Worm (Caenorhabditis elegans) whole organism, young adult: ENCODE measurements around the gene Y105C5B.1413.

Experiments
- B0019.2 ChIP-seq: fragments of 200-800 bp; sonication (Bioruptor generic); conservative IDR thresholded peaks from 2 replicates; pipeline ENCODE4 v1.3.6; 2022; ENCODE audit warnings: missing genetic modification reagents, missing genetic modification characterization, missing compliant biosample characterization
- B0261.1 ChIP-seq: sonication (generic microtip); optimal IDR thresholded peaks from 2 replicates; lab custom pipeline; 2016; ENCODE audit warnings: mild to moderate bottlenecking, missing genetic modification characterization, moderate library complexity, missing compliant biosample characterization
- C17E4.6 ChIP-seq: fragments of 200-800 bp; sonication (Bioruptor generic); IDR thresholded peaks from 2 replicates; pipeline ENCODE4 v1.3.6; 2022; ENCODE audit warnings: missing genetic modification reagents, missing genetic modification characterization, missing compliant biosample characterization
- F10E7.11 ChIP-seq: sonication (generic microtip); optimal IDR thresholded peaks from 2 replicates; lab custom pipeline; 2017; ENCODE audit warnings: mild to moderate bottlenecking, missing genetic modification characterization, moderate library complexity, missing compliant biosample characterization
- F23B12.7 ChIP-seq: sonication (generic microtip); optimal IDR thresholded peaks from 2 replicates; lab custom pipeline; 2017; ENCODE audit warnings: missing genetic modification characterization, mild to moderate bottlenecking, missing compliant biosample characterization, antibody characterized with exemption, moderate library complexity; ENCODE audit not compliant: insufficient read depth
- F37B4.10 ChIP-seq: fragments of 200-800 bp; sonication (Bioruptor generic); IDR thresholded peaks from 2 replicates; pipeline ENCODE4 v1.3.6; 2022; ENCODE audit warnings: missing genetic modification characterization, missing compliant biosample characterization
- F57A8.1 ChIP-seq: fragments of 200-800 bp; sonication (Bioruptor generic); optimal IDR thresholded peaks from 2 replicates; lab custom pipeline; 2018; ENCODE audit warnings: mild to moderate bottlenecking, missing genetic modification characterization, moderate library complexity, missing compliant biosample characterization
- F57C9.4 ChIP-seq: sonication (generic microtip); optimal IDR thresholded peaks from 2 replicates; lab custom pipeline; 2017; ENCODE audit warnings: mild to moderate bottlenecking, missing genetic modification characterization, missing compliant biosample characterization
- T07F8.4 ChIP-seq: sonication (generic microtip); optimal IDR thresholded peaks from 2 replicates; lab custom pipeline; 2016; ENCODE audit warnings: mild to moderate bottlenecking, missing genetic modification characterization, moderate library complexity, missing compliant biosample characterization
- T26A5.8 ChIP-seq: sonication (generic microtip); optimal IDR thresholded peaks from 2 replicates; lab custom pipeline; 2016; ENCODE audit warnings: missing genetic modification characterization, missing compliant biosample characterization
- Y53G8AR.9 ChIP-seq: fragments of 200-800 bp; sonication (Bioruptor generic); conservative IDR thresholded peaks from 2 replicates; pipeline ENCODE4 v1.3.6; 2022; ENCODE audit warnings: missing genetic modification reagents, missing genetic modification characterization, missing compliant biosample characterization
- Y95B8A.8 ChIP-seq: fragments of 200-800 bp; sonication (Bioruptor generic); IDR thresholded peaks from 2 replicates; pipeline ENCODE4 v1.3.6; 2022; ENCODE audit warnings: missing genetic modification reagents, missing genetic modification characterization, missing compliant biosample characterization
- atf-7 ChIP-seq: sonication (generic microtip); optimal IDR thresholded peaks from 2 replicates; lab custom pipeline; 2017; ENCODE audit warnings: mild to moderate bottlenecking, missing genetic modification characterization, missing compliant biosample characterization
- ccch-3 ChIP-seq: fragments of 200-800 bp; sonication (Bioruptor generic); optimal IDR thresholded peaks from 2 replicates; lab custom pipeline; 2018; ENCODE audit warnings: mild to moderate bottlenecking, missing genetic modification characterization, missing compliant biosample characterization
- ceh-27 ChIP-seq: fragments of 200-800 bp; sonication (Bioruptor generic); optimal IDR thresholded peaks from 2 replicates; lab custom pipeline; 2018; ENCODE audit warnings: mild to moderate bottlenecking, missing genetic modification characterization, moderate library complexity, missing compliant biosample characterization
- ceh-40 ChIP-seq: fragments of 200-800 bp; sonication (Bioruptor generic); IDR thresholded peaks from 2 replicates; pipeline ENCODE4 v1.3.6; 2022; ENCODE audit warnings: missing genetic modification characterization, missing compliant biosample characterization
- ceh-79 ChIP-seq: sonication (generic microtip); optimal IDR thresholded peaks from 2 replicates; lab custom pipeline; 2017; ENCODE audit warnings: mild to moderate bottlenecking, missing genetic modification characterization, missing compliant biosample characterization
- ceh-91 ChIP-seq: fragments of 200-800 bp; sonication (Bioruptor generic); IDR thresholded peaks from 2 replicates; pipeline ENCODE4 v1.3.6; 2022; ENCODE audit warnings: missing genetic modification reagents, missing genetic modification characterization, missing compliant biosample characterization
- egrh-3 ChIP-seq: fragments of 200-800 bp; sonication (Bioruptor generic); IDR thresholded peaks from 2 replicates; pipeline ENCODE4 v1.3.6; 2022; ENCODE audit warnings: missing genetic modification reagents, missing genetic modification characterization, missing compliant biosample characterization
- ekl-4 ChIP-seq: fragments of 200-800 bp; sonication (Bioruptor generic); IDR thresholded peaks from 2 replicates; pipeline ENCODE4 v1.3.6; 2022; ENCODE audit warnings: missing genetic modification reagents, missing genetic modification characterization, missing compliant biosample characterization
- gei-17 ChIP-seq: fragments of 200-800 bp; sonication (Bioruptor generic); optimal IDR thresholded peaks from 2 replicates; lab custom pipeline; 2018; ENCODE audit warnings: mild to moderate bottlenecking, missing genetic modification characterization, missing compliant biosample characterization
- hlh-12 ChIP-seq: sonication (generic microtip); optimal IDR thresholded peaks from 2 replicates; lab custom pipeline; 2016; ENCODE audit warnings: missing genetic modification characterization, missing compliant biosample characterization
- hlh-26 ChIP-seq: fragments of 200-800 bp; sonication (Bioruptor generic); conservative IDR thresholded peaks from 2 replicates; pipeline ENCODE4 v1.3.6; 2022; ENCODE audit warnings: missing genetic modification reagents, missing genetic modification characterization, missing compliant biosample characterization
- hmg-1.2 ChIP-seq: fragments of 200-800 bp; sonication (Bioruptor generic); IDR thresholded peaks from 2 replicates; pipeline ENCODE4 v1.3.6; 2022; ENCODE audit warnings: missing genetic modification reagents, missing genetic modification characterization, missing compliant biosample characterization
- hrde-1 ChIP-seq: sonication (generic microtip); optimal IDR thresholded peaks from 2 replicates; lab custom pipeline; 2016; ENCODE audit warnings: missing genetic modification characterization, mild to moderate bottlenecking, missing compliant biosample characterization, moderate library complexity, missing genotype, missing genetic modification reagents, borderline replicate concordance
- lag-1 ChIP-seq: fragments of 200-800 bp; sonication (Bioruptor generic); IDR thresholded peaks from 2 replicates; pipeline ENCODE4 v1.3.6; 2022; ENCODE audit warnings: missing genetic modification reagents, missing genetic modification characterization, missing compliant biosample characterization
- lsy-27 ChIP-seq: sonication (generic microtip); optimal IDR thresholded peaks from 2 replicates; lab custom pipeline; 2017; ENCODE audit warnings: missing genetic modification characterization, mild to moderate bottlenecking, missing compliant biosample characterization, antibody characterized with exemption, missing genotype, borderline replicate concordance; ENCODE audit not compliant: insufficient read depth
- mel-28 ChIP-seq: sonication (generic microtip); optimal IDR thresholded peaks from 2 replicates; lab custom pipeline; 2016; ENCODE audit warnings: borderline replicate concordance, mild to moderate bottlenecking, missing genetic modification characterization, missing compliant biosample characterization
- nfya-1 ChIP-seq: sonication (generic microtip); optimal IDR thresholded peaks from 2 replicates; lab custom pipeline; 2017; ENCODE audit warnings: antibody characterized with exemption, missing compliant biosample characterization, missing genetic modification characterization, borderline replicate concordance; ENCODE audit not compliant: insufficient read depth
- nhr-80 ChIP-seq: sonication (generic microtip); optimal IDR thresholded peaks from 2 replicates; lab custom pipeline; 2016; ENCODE audit warnings: missing genetic modification characterization, missing compliant biosample characterization
- nhr-90 ChIP-seq: sonication (generic microtip); optimal IDR thresholded peaks from 2 replicates; lab custom pipeline; 2016; ENCODE audit warnings: missing genotype, mild to moderate bottlenecking, missing genetic modification characterization, missing compliant biosample characterization
- rpc-1 ChIP-seq, 2 experiments: fragments of 150-350 bp in 1 of 2; sonication (generic microtip) in 1 of 2; optimal IDR thresholded peaks; 2 replicates each; lab custom pipeline; 2014 to 2018; ENCODE audit warnings: missing biosample characterization in 1 of 2, missing genetic modification characterization in 1 of 2, missing genetic modification reagents in 1 of 2, missing genotype in 1 of 2
- snpc-1.3 ChIP-seq: sonication (generic microtip); optimal IDR thresholded peaks from 2 replicates; lab custom pipeline; 2017; ENCODE audit warnings: missing genetic modification characterization, mild to moderate bottlenecking, missing compliant biosample characterization, antibody characterized with exemption, moderate library complexity, missing genotype, missing genetic modification reagents; ENCODE audit not compliant: insufficient read depth
- snpc-4 ChIP-seq, 5 experiments: fragments of 150-350 bp in 1 of 5; sonication (generic microtip) in 4 of 5; optimal IDR thresholded peaks; 2 replicates each; lab custom pipeline; 2014 to 2018; ENCODE audit warnings: missing genetic modification characterization in 5 of 5, missing biosample characterization in 3 of 5, antibody characterized with exemption in 2 of 5, mild to moderate bottlenecking in 2 of 5, missing compliant biosample characterization in 2 of 5, missing genotype in 2 of 5, moderate library complexity in 2 of 5, missing genetic modification reagents in 1 of 5
- unc-130 ChIP-seq: sonication (generic microtip); optimal IDR thresholded peaks from 2 replicates; lab custom pipeline; 2016; ENCODE audit warnings: missing genetic modification reagents, missing genetic modification characterization, missing compliant biosample characterization
- ztf-18 ChIP-seq: sonication (generic microtip); optimal IDR thresholded peaks from 2 replicates; lab custom pipeline; 2016; ENCODE audit warnings: missing genotype, mild to moderate bottlenecking, missing genetic modification characterization, missing compliant biosample characterization
- ztf-25 ChIP-seq: fragments of 200-800 bp; sonication (Bioruptor generic); IDR thresholded peaks from 2 replicates; pipeline ENCODE4 v1.3.6; 2022; ENCODE audit warnings: missing genetic modification reagents, missing genetic modification characterization, missing compliant biosample characterization
- ztf-26 ChIP-seq: sonication (generic microtip); optimal IDR thresholded peaks from 2 replicates; lab custom pipeline; 2017; ENCODE audit warnings: missing genetic modification characterization, missing compliant biosample characterization

The Y105C5B.1413 gene

ce11 chrIV:16169443-16170105 is 14.8 kb downstream of the Y105C5B.1413 start (continued):
- TF ChIP-seq snpc-1.3 (tag; lab: Kevin White, UChicago) (no peak), nhr-90 (tag; lab: Kevin White, UChicago) (peak; percentile 23), B0019.2 (no peak), ceh-40 (GFP tag; lab: Robert Waterston, UW) (no peak), ztf-25 (no peak), hlh-12 (tag; lab: Kevin White, UChicago) (no peak), T26A5.8 (no peak), egrh-3 (GFP tag; lab: Robert Waterston, UW) (no peak), hrde-1 (tag; lab: Kevin White, UChicago) (no peak), atf-7 (tag; lab: Kevin White, UChicago) (no peak), ztf-18 (no peak), rpc-1 (optimal IDR thresholded peaks at IDR 0.05; lab: Kevin White, UChicago) (no peak), rpc-1 (tag; optimal IDR thresholded peaks at IDR 0.05; lab: Kevin White, UChicago) (no peak), T07F8.4 (tag; lab: Kevin White, UChicago) (no peak), C17E4.6 (no peak), F10E7.11 (tag; lab: Kevin White, UChicago) (no peak), ceh-79 (tag; lab: Kevin White, UChicago) (no peak), lag-1 (GFP tag; lab: Robert Waterston, UW) (no peak), Y53G8AR.9 (GFP tag; lab: Robert Waterston, UW) (peak; percentile 58), nfya-1 (tag; lab: Kevin White, UChicago) (no peak), ceh-91 (GFP tag; lab: Robert Waterston, UW) (no peak), hmg-1.2 (GFP tag; lab: Robert Waterston, UW) (0 out of 2 replicates have a peak, but pooled peaks have one; percentile 11), ccch-3 (GFP tag; lab: Kevin White, UChicago) (no peak), B0261.1 (tag; lab: Kevin White, UChicago) (no peak), F23B12.7 (no peak), nhr-80 (tag; lab: Kevin White, UChicago) (peak; percentile 30), ceh-27 (GFP tag; lab: Kevin White, UChicago) (no peak), F37B4.10 (GFP tag; lab: Robert Waterston, UW) (no peak), hlh-26 (GFP tag; lab: Robert Waterston, UW) (no peak), Y95B8A.8 (GFP tag; lab: Robert Waterston, UW) (no peak), ekl-4 (GFP tag; lab: Robert Waterston, UW) (no peak), lsy-27 (no peak), ztf-26 (tag; lab: Kevin White, UChicago) (no peak), gei-17 (peak; percentile 42), unc-130 (GFP tag; lab: Kevin White, UChicago) (no peak), snpc-4 (GFP tag; optimal IDR thresholded peaks at IDR 0.05; lab: Kevin White, UChicago) (no peak), snpc-4 (tag; optimal IDR thresholded peaks at IDR 0.05; lab: Kevin White, UChicago) (peak in 2 of 4 experiments; percentile 19 to 67), mel-28 (tag; lab: Kevin White, UChicago) (no peak), F57A8.1 (GFP tag; lab: Kevin White, UChicago) (no peak), F57C9.4 (no peak)
